Worm (Caenorhabditis elegans) whole organism, L4/young adult: ENCODE results near the gene hpl-2.

Experiments used
- dao-5 ChIP-seq: sonication (generic microtip); optimal IDR thresholded peaks from 2 replicates; lab custom pipeline; 2016; ENCODE audit warnings: missing genotype, missing genetic modification characterization, moderate library complexity, missing compliant biosample characterization
- him-1 ChIP-seq: sonication (generic microtip); optimal IDR thresholded peaks from 2 replicates; lab custom pipeline; 2016; ENCODE audit warnings: missing genotype, missing genetic modification reagents, missing genetic modification characterization, missing compliant biosample characterization

- no peak for TF ChIP-seq him-1 (tag; lab: Kevin White, UChicago)
- TF ChIP-seq dao-5 = no peak
Measured at ce11 chrIII:10739902-10740301, 15.4 kb downstream of the hpl-2 start.
